Fruit fly (Drosophila melanogaster): Measurements from ENCODE around the gene Blos4.
A peak's percentile ranks its signal among the peaks of the same experiment; 100 is the strongest.

DNA sequence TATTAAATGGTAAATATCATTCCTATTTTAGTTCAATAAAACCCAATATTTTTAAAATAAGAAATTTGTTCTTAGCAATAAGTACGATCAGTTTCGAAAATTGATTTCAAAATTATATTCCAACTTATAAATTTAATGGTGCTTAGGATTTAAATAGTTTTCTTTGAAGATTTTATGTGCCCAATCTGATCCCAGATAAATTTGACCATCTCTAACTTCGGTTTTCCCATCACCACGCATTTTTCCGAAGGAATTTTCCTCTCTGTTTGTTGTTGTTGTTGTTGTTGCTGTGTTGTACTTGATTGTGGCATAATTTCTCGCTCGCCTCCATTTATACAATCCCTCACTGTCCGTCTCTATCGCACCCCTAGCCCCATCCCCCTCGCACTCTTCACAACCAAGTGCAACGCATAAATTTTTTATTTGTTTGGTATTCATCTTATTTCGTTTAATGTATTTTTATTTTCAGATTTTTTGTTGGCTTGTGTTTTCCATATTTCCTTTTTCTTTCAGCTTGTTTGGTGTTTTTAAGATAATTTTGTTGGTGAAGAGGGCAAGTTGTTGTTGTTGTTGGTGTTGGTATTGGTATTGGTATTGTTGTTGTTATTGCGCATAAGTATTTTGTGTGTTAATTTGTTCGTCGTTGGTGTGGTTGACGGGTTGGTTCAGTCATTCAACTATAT, 29.1 kb upstream of the Blos4 start:
- no peak for TF ChIP-seq CG7368 (GFP tag; optimal IDR thresholded peaks at IDR 0.05)
- no peak for TF ChIP-seq CG10669 (GFP tag; optimal IDR thresholded peaks at IDR 0.05)
- no peak for TF ChIP-seq CG11902 (GFP tag; optimal IDR thresholded peaks at IDR 0.05)
- no peak for TF ChIP-seq OdsH (GFP tag; optimal IDR thresholded peaks at IDR 0.05)
- TF ChIP-seq Lpt (GFP tag; optimal IDR thresholded peaks at IDR 0.05), result no peak
- no peak for TF ChIP-seq CG6276 (GFP tag; optimal IDR thresholded peaks at IDR 0.05)
- peak in 1 of 2 experiments; percentile 4 for TF ChIP-seq salr (GFP tag; optimal IDR thresholded peaks at IDR 0.05)
- TF ChIP-seq pdm3 (GFP tag; optimal IDR thresholded peaks at IDR 0.05), result peak; percentile 14
- TF ChIP-seq ss (GFP tag; optimal IDR thresholded peaks at IDR 0.05), result no peak
- TF ChIP-seq Sox102F (GFP tag; optimal IDR thresholded peaks at IDR 0.05), result no peak
- TF ChIP-seq achi (GFP tag; optimal IDR thresholded peaks at IDR 0.05), result no peak
- TF ChIP-seq CG11762 (GFP tag; optimal IDR thresholded peaks at IDR 0.05; ENCODE audit: insufficient read depth), result no peak
- TF ChIP-seq esn (GFP tag; optimal IDR thresholded peaks at IDR 0.05), result no peak
